Worm (Caenorhabditis elegans): ENCODE data around the gene srlf-19.

DNA sequence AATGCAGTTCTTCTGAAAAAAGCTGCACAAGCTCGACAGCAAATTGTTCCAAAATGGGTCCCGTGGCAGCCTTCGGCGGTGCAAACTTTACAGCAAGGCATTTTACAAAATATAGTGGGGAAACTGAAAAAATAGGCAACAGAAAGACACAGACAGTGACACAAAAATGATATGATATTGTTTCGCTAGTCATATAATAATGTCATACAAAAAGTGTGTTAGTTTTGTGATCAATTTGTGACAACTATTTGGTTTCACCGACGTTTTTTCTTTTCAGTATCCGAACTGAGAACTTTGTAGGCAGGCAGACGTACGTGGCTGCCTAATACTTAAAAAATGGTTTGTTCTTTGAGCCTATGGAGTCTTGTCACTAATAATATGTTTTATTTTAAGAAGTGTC, 14.2 kb downstream of the srlf-19 start, which contains the start of gene nhr-210:
- no peak for TF ChIP-seq nhr-111 (GFP tag; optimal IDR thresholded peaks at IDR 0.05)
- no peak for TF ChIP-seq Y48G9A.11 (GFP tag; IDR thresholded peaks at IDR 0.05)
- no peak for TF ChIP-seq daf-16 (GFP tag; optimal IDR thresholded peaks at IDR 0.05)
- no peak for TF ChIP-seq daf-16 (tag; optimal IDR thresholded peaks at IDR 0.05)
- no peak for TF ChIP-seq jun-1 (tag; optimal IDR thresholded peaks at IDR 0.05)
- TF ChIP-seq nhr-237 (tag; optimal IDR thresholded peaks at IDR 0.05): no peak
- no peak for TF ChIP-seq lin-39 (tag; optimal IDR thresholded peaks at IDR 0.05)

All from whole organism, L4 larva.